Fruit fly (Drosophila melanogaster) Kc167 (cell line): Measurements from ENCODE around the gene TSG101.

Experiments used
- h ChIP-seq: fragments of >200 bp; optimal IDR thresholded peaks from 3 replicates; lab custom pipeline; 2018; ENCODE audit warnings: missing external identifiers
- insv ChIP-seq: fragments of >200 bp; optimal IDR thresholded peaks from 3 replicates; lab custom pipeline; 2018; ENCODE audit warnings: missing external identifiers
- psq ChIP-seq: fragments of >200 bp; optimal IDR thresholded peaks from 2 replicates; lab custom pipeline; 2017; ENCODE audit warnings: missing external identifiers
- ttk ChIP-seq: sonication (Bioruptor generic); optimal IDR thresholded peaks from 2 replicates; lab custom pipeline; 2017; ENCODE audit warnings: missing external identifiers

DNA sequence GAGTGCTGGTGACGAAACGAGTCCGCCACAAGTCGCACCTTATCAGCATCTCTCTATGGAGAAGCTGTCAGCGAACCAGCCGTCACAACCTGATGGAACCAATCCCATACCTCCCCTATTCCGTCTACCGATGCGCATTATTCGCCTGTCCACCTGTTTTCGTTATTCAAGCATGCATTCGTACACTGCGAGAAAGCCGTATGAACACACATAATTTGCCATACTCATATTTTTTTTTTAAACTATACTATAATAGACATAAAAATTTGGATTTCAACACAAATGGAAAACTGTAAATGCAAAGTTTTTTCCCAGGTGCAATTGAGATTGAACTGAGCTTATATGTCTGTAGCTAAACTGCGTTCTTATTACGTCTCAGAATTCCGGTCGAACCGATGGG, 45.5 kb upstream of the TSG101 start:
- TF ChIP-seq ttk (lab: Kevin White, UChicago) (no peak), psq (no peak), insv (lab: Kevin White, UChicago) (no peak), h (no peak)
